Worm (Caenorhabditis elegans): ENCODE measurements around the gene ocr-3.

ocr-3 gene

ce11 chrX:15181454-15181853, 12.9 kb downstream of the ocr-3 start, which contains the start of gene pkhm-2 (continued):
- TF ChIP-seq unc-130 (tag; optimal IDR thresholded peaks at IDR 0.05) (peak; percentile 78), irx-1 (tag; optimal IDR thresholded peaks at IDR 0.05) (peak; percentile 86), egl-27 (tag; optimal IDR thresholded peaks at IDR 0.05) (no peak), mef-2 (tag; optimal IDR thresholded peaks at IDR 0.05) (no peak), ztf-11 (tag; optimal IDR thresholded peaks at IDR 0.05) (peak in 1 of 2 experiments; percentile 59), sup-37 (GFP tag; optimal IDR thresholded peaks at IDR 0.05) (peak; percentile 73), snpc-4 (tag; optimal IDR thresholded peaks at IDR 0.05) (peak; percentile 91), lin-14 (GFP tag; optimal IDR thresholded peaks at IDR 0.05) (peak; percentile 96), mab-9 (GFP tag; IDR thresholded peaks at IDR 0.05) (peak; percentile 61), efl-1 (optimal IDR thresholded peaks at IDR 0.05) (peak; percentile 79 to 82), efl-1 (GFP tag; optimal IDR thresholded peaks at IDR 0.05 in 1 of 2) (peak; percentile 76 to 98), egl-13 (tag; optimal IDR thresholded peaks at IDR 0.05) (peak; percentile 87), unc-30 (tag; optimal IDR thresholded peaks at IDR 0.05) (no peak), alr-1 (tag; optimal IDR thresholded peaks at IDR 0.05; ENCODE audit: borderline replicate concordance) (no peak), unc-98 (GFP tag; IDR thresholded peaks at IDR 0.05) (no peak), nhr-77 (tag; optimal IDR thresholded peaks at IDR 0.05) (peak; percentile 90), fos-1 (tag; optimal IDR thresholded peaks at IDR 0.05) (peak; percentile 73), rnt-1 (tag; optimal IDR thresholded peaks at IDR 0.05) (peak; percentile 95), unc-62 (GFP tag; optimal IDR thresholded peaks at IDR 0.05) (no peak), dpl-1 (GFP tag; optimal IDR thresholded peaks at IDR 0.05) (peak; percentile 77 to 82 (median 79)), nhr-11 (tag; optimal IDR thresholded peaks at IDR 0.05) (peak; percentile 67), ama-1 (optimal IDR thresholded peaks at IDR 0.05) (no peak), skn-1 (tag; optimal IDR thresholded peaks at IDR 0.05) (peak; percentile 79), aha-1 (tag; optimal IDR thresholded peaks at IDR 0.05) (peak; percentile 65), nhr-85 (tag) (peak; percentile 97), fkh-8 (tag; optimal IDR thresholded peaks at IDR 0.05) (peak; percentile 74), hlh-4 (tag; optimal IDR thresholded peaks at IDR 0.05) (no peak), grh-1 (GFP tag; IDR thresholded peaks at IDR 0.05) (peak; percentile 92), dsc-1 (tag; optimal IDR thresholded peaks at IDR 0.05) (peak; percentile 89), nhr-47 (tag; optimal IDR thresholded peaks at IDR 0.05) (peak; percentile 94), lin-13 (GFP tag; optimal IDR thresholded peaks at IDR 0.05) (peak; percentile 85), lin-39 (tag; optimal IDR thresholded peaks at IDR 0.05) (peak; percentile 80), ceh-82 (tag; optimal IDR thresholded peaks at IDR 0.05) (peak; percentile 84 to 88 (median 85)), snu-23 (GFP tag; optimal IDR thresholded peaks at IDR 0.05) (peak; percentile 95), nhr-71 (tag; optimal IDR thresholded peaks at IDR 0.05) (peak; percentile 94), C04F5.9 (tag; optimal IDR thresholded peaks at IDR 0.05) (peak; percentile 47), tlp-1 (tag; optimal IDR thresholded peaks at IDR 0.05) (no peak), mep-1 (tag; optimal IDR thresholded peaks at IDR 0.05) (peak; percentile 92), lin-15B (tag; optimal IDR thresholded peaks at IDR 0.05) (peak; percentile 52), nhr-90 (tag; optimal IDR thresholded peaks at IDR 0.05; ENCODE audit: poor library complexity) (peak; percentile 95), fkh-4 (tag; optimal IDR thresholded peaks at IDR 0.05; ENCODE audit: borderline replicate concordance) (no peak), sptf-1 (tag; optimal IDR thresholded peaks at IDR 0.05) (no peak), sox-4 (tag; optimal IDR thresholded peaks at IDR 0.05) (peak; percentile 68), nhr-76 (tag; optimal IDR thresholded peaks at IDR 0.05) (no peak), aly-2 (tag; optimal IDR thresholded peaks at IDR 0.05) (peak; percentile 31), ceh-90 (tag; optimal IDR thresholded peaks at IDR 0.05) (no peak), C16A3.4 (tag; optimal IDR thresholded peaks at IDR 0.05) (peak; percentile 88), ces-1 (GFP tag; optimal IDR thresholded peaks at IDR 0.05) (no peak), C34B4.2 (tag; optimal IDR thresholded peaks at IDR 0.05) (no peak), pag-3 (tag; optimal IDR thresholded peaks at IDR 0.05; ENCODE audit: borderline replicate concordance, insufficient read depth) (peak; percentile 22), jun-1 (tag; optimal IDR thresholded peaks at IDR 0.05) (peak; percentile 84)

Data from whole organism, L1 larva.